Fruit fly (Drosophila melanogaster) whole organism, wandering third instar larva: ENCODE data around the gene Prx1.

Source experiments
- Abd-B ChIP-seq: fragments of >200 bp; optimal IDR thresholded peaks from 2 replicates; lab custom pipeline; 2017; ENCODE audit warnings: missing biosample characterization, missing genetic modification characterization
- Hnf4 ChIP-seq: fragments of 200-800 bp; sonication (Bioruptor generic); optimal IDR thresholded peaks from 2 replicates; lab custom pipeline; 2016; ENCODE audit warnings: missing biosample characterization, mild to moderate bottlenecking, missing genetic modification characterization
- Hr83 ChIP-seq: fragments of 200-300 bp; sonication (Bioruptor generic); optimal IDR thresholded peaks from 2 replicates; lab custom pipeline; 2016; ENCODE audit warnings: missing biosample characterization, mild to moderate bottlenecking, missing genetic modification characterization, moderate library complexity; ENCODE audit not compliant: poor library complexity, severe bottlenecking
- Mio ChIP-seq: sonication (Bioruptor generic); optimal IDR thresholded peaks from 2 replicates; lab custom pipeline; 2016; ENCODE audit warnings: missing biosample characterization, missing genetic modification characterization
- N ChIP-seq: fragments of >200 bp; optimal IDR thresholded peaks from 2 replicates; lab custom pipeline; 2018; ENCODE audit warnings: missing biosample characterization, missing external identifiers, missing genetic modification characterization
- OdsH ChIP-seq: fragments of 200-800 bp; sonication (Bioruptor generic); optimal IDR thresholded peaks from 2 replicates; lab custom pipeline; 2016; ENCODE audit warnings: missing biosample characterization, mild to moderate bottlenecking, missing genetic modification characterization
- dmrt93B ChIP-seq: fragments of 200-800 bp; sonication (Bioruptor generic); optimal IDR thresholded peaks from 2 replicates; lab custom pipeline; 2018; ENCODE audit warnings: missing biosample characterization, mild to moderate bottlenecking, missing genetic modification characterization
- foxo ChIP-seq, 2 experiments: fragments of 200-800 bp; sonication (Bioruptor generic); optimal IDR thresholded peaks; 2 replicates in 1 of 2; 3 replicates in 1 of 2; lab custom pipeline; 2016 to 2017; ENCODE audit warnings: missing biosample characterization in 2 of 2, missing genetic modification characterization in 2 of 2
- fru ChIP-seq: fragments of 200-800 bp; sonication (Bioruptor generic); optimal IDR thresholded peaks from 3 replicates; lab custom pipeline; 2016; ENCODE audit warnings: missing biosample characterization, mild to moderate bottlenecking, missing genetic modification characterization
- pan ChIP-seq: fragments of >200 bp; optimal IDR thresholded peaks from 2 replicates; lab custom pipeline; 2017
- rgr ChIP-seq: fragments of 200-800 bp; sonication (Bioruptor generic); optimal IDR thresholded peaks from 3 replicates; lab custom pipeline; 2016; ENCODE audit warnings: missing biosample characterization, mild to moderate bottlenecking, missing genetic modification characterization
- usp ChIP-seq: fragments of >200 bp; optimal IDR thresholded peaks from 2 replicates; lab custom pipeline; 2017; ENCODE audit warnings: missing biosample characterization, missing genetic modification characterization

DNA sequence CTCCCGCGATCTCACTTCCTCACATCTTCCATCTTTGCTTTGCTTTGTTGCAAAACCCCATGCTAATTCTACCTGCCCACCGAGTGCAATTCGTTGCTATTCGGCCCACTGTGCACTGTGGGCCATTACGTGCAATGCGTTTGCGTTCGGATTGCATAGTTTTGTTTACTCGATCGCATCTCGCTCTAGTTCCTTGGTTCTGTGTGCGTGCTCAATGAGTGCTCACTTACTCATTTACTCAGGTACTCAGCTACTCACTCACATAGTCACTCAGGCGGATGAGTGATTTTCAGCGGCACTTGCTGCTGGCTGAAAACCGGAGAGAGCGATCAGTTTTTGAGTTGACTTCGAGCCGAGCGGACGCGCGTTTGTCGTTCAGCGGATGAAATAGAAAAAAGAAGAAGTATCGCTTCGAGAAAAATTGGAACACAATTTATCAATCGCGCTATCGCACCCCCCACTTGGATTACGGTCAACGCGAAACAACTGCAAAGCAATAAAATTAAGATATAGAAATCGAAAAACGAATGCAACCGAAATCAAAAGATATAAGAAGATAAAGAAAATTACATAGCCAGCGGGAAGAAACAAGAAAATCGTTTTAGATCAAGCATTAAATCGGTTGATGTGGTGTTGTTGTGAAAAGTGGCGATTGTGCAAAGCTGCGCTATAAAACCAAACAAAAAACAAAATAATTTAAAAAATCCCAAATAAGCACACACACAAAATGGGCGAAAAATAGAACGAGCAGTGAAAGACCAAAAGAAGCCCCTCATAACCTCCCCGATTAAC lies 27.8 kb downstream of the Prx1 start, which contains the start of gene Tollo:
- TF ChIP-seq Hr83, result peak; percentile 4
- peak; percentile 5 for TF ChIP-seq fru (GFP tag; lab: Kevin White, UChicago)
- TF ChIP-seq N (GFP tag; lab: Kevin White, UChicago), result no peak
- TF ChIP-seq Abd-B (GFP tag; lab: Kevin White, UChicago), result no peak
- TF ChIP-seq OdsH (GFP tag; lab: Kevin White, UChicago), result no peak
- no peak for TF ChIP-seq pan (lab: Kevin White, UChicago)
- no peak for TF ChIP-seq Hnf4
- TF ChIP-seq usp (GFP tag; lab: Kevin White, UChicago), result no peak
- no peak for TF ChIP-seq rgr (GFP tag; lab: Kevin White, UChicago)
- no peak for TF ChIP-seq Mio (GFP tag; lab: Kevin White, UChicago)
- no peak for TF ChIP-seq foxo (GFP tag; optimal IDR thresholded peaks at IDR 0.05; lab: Kevin White, UChicago)
- TF ChIP-seq dmrt93B (GFP tag; lab: Kevin White, UChicago), result no peak
